Fruit fly (Drosophila melanogaster): ENCODE data around the gene CG11964.

Gene CG11964

dm6 chr3R:8979850-8980775 is 35.3 kb upstream of the CG11964 start (continued):
- TF ChIP-seq amos (GFP tag; IDR thresholded peaks at IDR 0.05; ENCODE audit: partially characterized antibody) (peak; percentile 80), abd-A (tag; optimal IDR thresholded peaks at IDR 0.05) (no peak), HLH4C (GFP tag; IDR thresholded peaks at IDR 0.05; ENCODE audit: partially characterized antibody) (peak; percentile 39; the same call in 1 of the 3 replicates), H15 (GFP tag; IDR thresholded peaks at IDR 0.05) (0 out of 3 replicates have a peak, but pooled peaks have one; percentile 6), Asciz (GFP tag; optimal IDR thresholded peaks at IDR 0.05) (peak; percentile 8), jigr1 (GFP tag; IDR thresholded peaks at IDR 0.05) (no peak), CG34224 (GFP tag; IDR thresholded peaks at IDR 0.05; ENCODE audit: partially characterized antibody) (no peak; the same call in 2 of the 3 replicates), otp (GFP tag; IDR thresholded peaks at IDR 0.05) (no peak), Pdp1 (GFP tag; optimal IDR thresholded peaks at IDR 0.05) (peak in 1 of 2 experiments; percentile 41), CG17912 (GFP tag; optimal IDR thresholded peaks at IDR 0.05) (peak; percentile 27), CG6175 (GFP tag; IDR thresholded peaks at IDR 0.05) (no peak), HmgD (GFP tag; optimal IDR thresholded peaks at IDR 0.05) (peak; percentile 11), CG9876 (GFP tag; optimal IDR thresholded peaks at IDR 0.05) (no peak), exex (tag; optimal IDR thresholded peaks at IDR 0.05) (peak; percentile 43), CG3838 (GFP tag; optimal IDR thresholded peaks at IDR 0.05) (no peak), CG13894 (tag; optimal IDR thresholded peaks at IDR 0.05) (peak; percentile 22), CG4820 (GFP tag; optimal IDR thresholded peaks at IDR 0.05) (no peak), bsh (GFP tag; optimal IDR thresholded peaks at IDR 0.05) (peak; percentile 8 to 11), Med (GFP tag) (peak; percentile 57), D19B (GFP tag; optimal IDR thresholded peaks at IDR 0.05) (peak; percentile 90), BtbVII (GFP tag; optimal IDR thresholded peaks at IDR 0.05) (peak; percentile 0), twi (tag; optimal IDR thresholded peaks at IDR 0.05) (no peak), Poxn (GFP tag; IDR thresholded peaks at IDR 0.05) (no peak), CG8478 (optimal IDR thresholded peaks at IDR 0.05) (no peak), CG18599 (GFP tag; optimal IDR thresholded peaks at IDR 0.05) (peak; percentile 26), CG2889 (GFP tag; IDR thresholded peaks at IDR 0.05) (no peak), Scr (GFP tag; IDR thresholded peaks at IDR 0.05; ENCODE audit: partially characterized antibody) (0 out of 2 replicates have a peak, but pooled peaks have one; percentile 20), NC2α (GFP tag; optimal IDR thresholded peaks at IDR 0.05) (no peak), row (GFP tag; IDR thresholded peaks at IDR 0.05) (peak; percentile 44; the same call in 1 of the 3 replicates)

DNA sequence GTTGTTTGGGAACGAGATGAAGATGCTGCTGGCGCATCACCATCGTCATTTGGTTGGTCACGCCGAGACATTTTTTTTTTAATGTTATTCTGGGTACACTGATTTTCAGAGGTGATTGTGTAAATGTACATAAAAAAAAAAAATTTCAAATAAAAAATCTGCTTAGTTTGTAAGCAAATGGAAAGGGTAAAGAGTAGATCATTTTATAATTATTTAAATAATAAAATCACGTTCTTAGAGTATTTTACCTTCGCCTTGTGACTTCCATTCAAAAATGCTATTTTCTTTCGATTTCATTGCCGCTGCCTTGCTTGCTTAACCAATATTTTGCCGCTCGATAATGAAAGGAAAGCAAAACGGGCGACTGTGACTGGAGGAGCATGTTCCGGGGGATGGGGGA is 33.9 kb upstream of the CG11964 start:
- TF ChIP-seq Max (GFP tag; optimal IDR thresholded peaks at IDR 0.05) (no peak), CG14050 (GFP tag; IDR thresholded peaks at IDR 0.05) (0 out of 3 replicates have a peak, but pooled peaks have one; percentile 15), hkb (optimal IDR thresholded peaks at IDR 0.05) (no peak), hkb (GFP tag; IDR thresholded peaks at IDR 0.05) (peak; percentile 57), CG11398 (GFP tag; optimal IDR thresholded peaks at IDR 0.05) (no peak), h (optimal IDR thresholded peaks at IDR 0.05) (no peak), CTCF (GFP tag; optimal IDR thresholded peaks at IDR 0.05) (no peak), HmgD (GFP tag; optimal IDR thresholded peaks at IDR 0.05) (no peak), nmo (GFP tag; optimal IDR thresholded peaks at IDR 0.05) (peak; percentile 45), lola (GFP tag; optimal IDR thresholded peaks at IDR 0.05) (peak in 1 of 3 experiments; percentile 12), CG1603 (tag; optimal IDR thresholded peaks at IDR 0.05) (no peak), CG9437 (GFP tag; optimal IDR thresholded peaks at IDR 0.05) (peak; percentile 14), ATbp (GFP tag; optimal IDR thresholded peaks at IDR 0.05) (peak; percentile 55), PHDP (tag; optimal IDR thresholded peaks at IDR 0.05) (peak; percentile 50), CG15269 (tag; optimal IDR thresholded peaks at IDR 0.05) (peak; percentile 34), CHES-1-like (GFP tag; optimal IDR thresholded peaks at IDR 0.05) (no peak), peb (GFP tag; IDR thresholded peaks at IDR 0.05) (no peak), Gsc (GFP tag; IDR thresholded peaks at IDR 0.05) (no peak), CG8290 (GFP tag; optimal IDR thresholded peaks at IDR 0.05) (no peak), CG8290 (tag; optimal IDR thresholded peaks at IDR 0.05) (no peak), CG7928 (GFP tag; optimal IDR thresholded peaks at IDR 0.05) (no peak), bsh (GFP tag; optimal IDR thresholded peaks at IDR 0.05) (peak in 1 of 2 experiments; percentile 70), MTF-1 (GFP tag; optimal IDR thresholded peaks at IDR 0.05; ENCODE audit: borderline replicate concordance) (no peak)

Measured in whole organism, embryonic.